Fruit fly (Drosophila melanogaster): ENCODE results near the gene CG3652.

DNA sequence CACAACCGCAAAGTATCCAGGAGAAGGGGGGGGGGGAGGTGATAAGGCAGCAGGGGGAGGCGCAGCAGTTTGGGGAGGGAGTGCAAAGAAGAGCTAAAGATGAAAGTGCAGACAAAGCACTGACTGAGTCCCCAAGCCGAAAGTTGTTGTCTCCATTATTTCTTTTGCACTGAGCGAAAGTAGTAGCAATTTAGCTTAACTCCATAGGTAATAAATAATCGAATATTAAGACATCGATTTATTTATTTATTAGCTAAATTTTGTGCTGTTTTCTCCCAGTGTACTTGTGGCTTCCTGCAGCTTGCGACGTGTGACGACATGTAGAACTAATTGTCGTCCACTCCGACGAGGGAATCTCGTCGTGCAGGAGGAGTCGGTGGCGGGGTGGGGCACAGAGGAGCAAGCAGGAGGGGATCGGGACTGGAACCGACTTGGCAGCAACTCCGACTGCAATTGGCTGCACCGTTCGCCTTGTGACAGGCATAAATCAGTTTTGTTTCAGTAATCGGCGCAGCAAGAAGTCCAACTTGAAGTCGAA, 32.2 kb downstream of the CG3652 start, which contains the start of gene Traf4:
- no peak for TF ChIP-seq kay (GFP tag; ENCODE audit: borderline replicate concordance)
- TF ChIP-seq CG33017 (tag; optimal IDR thresholded peaks at IDR 0.05) = no peak
- TF ChIP-seq pad (GFP tag; optimal IDR thresholded peaks at IDR 0.05) = no peak
- no peak for TF ChIP-seq Crg-1 (GFP tag; optimal IDR thresholded peaks at IDR 0.05)
- TF ChIP-seq ovo (GFP tag; optimal IDR thresholded peaks at IDR 0.05) = no peak
- no peak for TF ChIP-seq cnc (optimal IDR thresholded peaks at IDR 0.05)
- no peak for TF ChIP-seq cic (GFP tag; optimal IDR thresholded peaks at IDR 0.05)
